Fruit fly (Drosophila melanogaster): ENCODE data around the gene CG34437.

CG34437 gene

DNA sequence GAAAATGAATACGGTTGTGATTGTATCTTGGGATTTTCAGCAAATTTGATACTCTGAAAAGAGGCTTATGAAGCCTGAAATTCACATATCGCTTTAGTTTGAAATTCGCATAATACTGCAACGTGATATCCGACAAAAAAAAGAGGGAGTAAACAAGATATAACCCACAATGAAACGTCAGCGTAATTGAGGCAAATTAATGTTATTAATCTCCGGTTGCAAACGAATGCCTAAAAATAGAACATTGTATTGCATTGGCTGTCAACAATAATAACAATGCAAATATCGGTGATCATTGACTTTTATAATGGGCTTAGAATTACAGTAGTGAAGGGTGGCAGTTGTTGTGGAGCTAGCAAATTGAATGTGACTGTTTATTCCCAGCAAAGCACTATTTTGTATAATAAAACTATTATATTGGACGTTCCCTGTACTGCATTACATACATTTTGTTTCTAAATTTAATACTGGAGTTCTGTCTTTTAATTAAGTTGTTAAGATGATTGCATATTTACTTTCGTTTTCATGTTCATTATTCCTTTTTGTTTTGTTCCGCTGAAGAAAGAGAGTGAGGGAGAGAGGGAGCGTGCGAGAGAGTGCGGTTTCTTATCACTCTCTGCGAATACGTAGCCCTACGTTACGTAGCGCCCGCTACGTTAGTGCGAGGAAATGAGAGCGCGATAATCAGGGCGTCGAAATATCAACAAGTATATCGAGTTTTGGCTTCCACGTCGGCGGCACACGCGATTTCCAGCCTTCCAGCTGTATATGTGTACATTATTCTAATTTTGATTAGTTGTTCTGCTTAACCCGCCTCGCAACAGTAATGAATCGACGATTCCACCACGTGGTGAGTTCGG, 47.0 kb downstream of the CG34437 start (continued):
- peak; percentile 66 for TF ChIP-seq CG12769 (tag; optimal IDR thresholded peaks at IDR 0.05)
- TF ChIP-seq wek (GFP tag; optimal IDR thresholded peaks at IDR 0.05), result no peak
- peak; percentile 19 for TF ChIP-seq Fer1 (GFP tag; optimal IDR thresholded peaks at IDR 0.05)
- TF ChIP-seq run (tag; optimal IDR thresholded peaks at IDR 0.05), result no peak
- peak; percentile 33 for TF ChIP-seq CG3281 (GFP tag; optimal IDR thresholded peaks at IDR 0.05)
- no peak for TF ChIP-seq trh (GFP tag; optimal IDR thresholded peaks at IDR 0.05)
- no peak for TF ChIP-seq inv (GFP tag; IDR thresholded peaks at IDR 0.05; ENCODE audit: partially characterized antibody)
- TF ChIP-seq lbe (GFP tag; optimal IDR thresholded peaks at IDR 0.05), result no peak
- no peak for TF ChIP-seq en (GFP tag; optimal IDR thresholded peaks at IDR 0.05)
- TF ChIP-seq tio (GFP tag; optimal IDR thresholded peaks at IDR 0.05), result no peak
- peak; percentile 18 for TF ChIP-seq YL-1 (GFP tag; optimal IDR thresholded peaks at IDR 0.05)
- TF ChIP-seq CG17385 (GFP tag; optimal IDR thresholded peaks at IDR 0.05), result no peak
- TF ChIP-seq CG16813 (GFP tag; IDR thresholded peaks at IDR 0.05; ENCODE audit: partially characterized antibody), result no peak
- TF ChIP-seq vfl (GFP tag; optimal IDR thresholded peaks at IDR 0.05), result no peak
- no peak for TF ChIP-seq salm (tag; optimal IDR thresholded peaks at IDR 0.05)
- no peak for TF ChIP-seq CG11560 (tag; IDR thresholded peaks at IDR 0.05)
- TF ChIP-seq CG8388 (GFP tag; optimal IDR thresholded peaks at IDR 0.05), result no peak
- TF ChIP-seq CoRest (tag; optimal IDR thresholded peaks at IDR 0.05), result no peak
- no peak for TF ChIP-seq dmrt11E (tag; optimal IDR thresholded peaks at IDR 0.05)
- no peak for TF ChIP-seq CG32767 (GFP tag; IDR thresholded peaks at IDR 0.05)
- no peak for TF ChIP-seq lilli (GFP tag; optimal IDR thresholded peaks at IDR 0.05)
- no peak for TF ChIP-seq E2f1 (GFP tag; IDR thresholded peaks at IDR 0.05)
- no peak for TF ChIP-seq rib (GFP tag; IDR thresholded peaks at IDR 0.05)
- peak; percentile 70 for TF ChIP-seq kni (GFP tag; optimal IDR thresholded peaks at IDR 0.05)
- no peak for TF ChIP-seq ATbp (GFP tag; optimal IDR thresholded peaks at IDR 0.05)
- TF ChIP-seq CG33557 (GFP tag; optimal IDR thresholded peaks at IDR 0.05), result no peak
- TF ChIP-seq H15 (GFP tag; IDR thresholded peaks at IDR 0.05), result no peak
- no peak for TF ChIP-seq gt (GFP tag; IDR thresholded peaks at IDR 0.05)
- no peak; the same call in 1 of the 2 replicates for TF ChIP-seq MBD-R2 (GFP tag; IDR thresholded peaks at IDR 0.05)
- no peak for TF ChIP-seq nerfin-1 (tag; optimal IDR thresholded peaks at IDR 0.05)
- TF ChIP-seq trem (tag; optimal IDR thresholded peaks at IDR 0.05), result peak; percentile 38
- TF ChIP-seq Aef1 (GFP tag; IDR thresholded peaks at IDR 0.05), result no peak
- TF ChIP-seq jigr1 (GFP tag; IDR thresholded peaks at IDR 0.05), result no peak
- no peak; the same call in 1 of the 2 replicates for TF ChIP-seq onecut (GFP tag; IDR thresholded peaks at IDR 0.05)
- TF ChIP-seq Eip74EF (GFP tag; optimal IDR thresholded peaks at IDR 0.05), result peak in 1 of 2 experiments; percentile 42
- no peak for TF ChIP-seq ro (GFP tag; IDR thresholded peaks at IDR 0.05)
- TF ChIP-seq mirr (GFP tag; optimal IDR thresholded peaks at IDR 0.05), result peak; percentile 62
- no peak for TF ChIP-seq Bgb (GFP tag; IDR thresholded peaks at IDR 0.05; ENCODE audit: partially characterized antibody)
- TF ChIP-seq caup (GFP tag; optimal IDR thresholded peaks at IDR 0.05; ENCODE audit: severe bottlenecking), result no peak
- no peak for TF ChIP-seq schlank (tag; optimal IDR thresholded peaks at IDR 0.05)
- no peak for TF ChIP-seq CG6654 (GFP tag; optimal IDR thresholded peaks at IDR 0.05)
- TF ChIP-seq CG6765 (GFP tag; optimal IDR thresholded peaks at IDR 0.05), result no peak
- peak; percentile 85 for TF ChIP-seq CG34376 (GFP tag; optimal IDR thresholded peaks at IDR 0.05)
- no peak for TF ChIP-seq pb (GFP tag; optimal IDR thresholded peaks at IDR 0.05)
- peak; percentile 33 for TF ChIP-seq Dp (GFP tag; optimal IDR thresholded peaks at IDR 0.05)
- TF ChIP-seq CG2129 (GFP tag; IDR thresholded peaks at IDR 0.05; ENCODE audit: partially characterized antibody), result no peak
- TF ChIP-seq CG17612 (GFP tag; IDR thresholded peaks at IDR 0.05), result no peak
- TF ChIP-seq CG17186 (GFP tag; optimal IDR thresholded peaks at IDR 0.05), result no peak

Data from whole organism, embryonic.